Fruit fly (Drosophila melanogaster) whole organism, wandering third instar larva: ENCODE results near the gene CG10466.

Experiments used
- Abd-B ChIP-seq: fragments of >200 bp; optimal IDR thresholded peaks from 2 replicates; lab custom pipeline; 2017; ENCODE audit warnings: missing biosample characterization, missing genetic modification characterization
- CG32264 ChIP-seq: fragments of 200-800 bp; sonication (Bioruptor generic); optimal IDR thresholded peaks from 2 replicates; lab custom pipeline; 2016; ENCODE audit warnings: missing biosample characterization, missing genetic modification characterization
- CG9705 ChIP-seq: fragments of 200-800 bp; sonication (Bioruptor generic); optimal IDR thresholded peaks from 2 replicates; lab custom pipeline; 2018; ENCODE audit warnings: missing biosample characterization, mild to moderate bottlenecking, missing genetic modification characterization
- CrebA ChIP-seq: fragments of 200-800 bp; sonication (Bioruptor generic); optimal IDR thresholded peaks from 2 replicates; lab custom pipeline; 2016; ENCODE audit warnings: missing biosample characterization, mild to moderate bottlenecking, missing genetic modification characterization, borderline replicate concordance
- Dfd ChIP-seq: fragments of >200 bp; optimal IDR thresholded peaks from 2 replicates; lab custom pipeline; 2017; ENCODE audit warnings: missing biosample characterization, missing genetic modification characterization
- Dif ChIP-seq: fragments of 200-275, 200-300 bp; sonication (Bioruptor generic); optimal IDR thresholded peaks from 2 replicates; lab custom pipeline; 2018; ENCODE audit warnings: missing biosample characterization, missing genetic modification characterization; ENCODE audit not compliant: partially characterized antibody
- GATAd ChIP-seq: sonication (Bioruptor generic); optimal IDR thresholded peaks from 2 replicates; lab custom pipeline; 2016; ENCODE audit warnings: missing biosample characterization, missing genetic modification characterization
- HLH106 ChIP-seq: fragments of 200-800 bp; optimal IDR thresholded peaks from 3 replicates; lab custom pipeline; 2019; ENCODE audit warnings: missing biosample characterization, mild to moderate bottlenecking, missing genetic modification characterization, moderate library complexity
- Hnf4 ChIP-seq: fragments of 200-800 bp; sonication (Bioruptor generic); optimal IDR thresholded peaks from 2 replicates; lab custom pipeline; 2016; ENCODE audit warnings: missing biosample characterization, mild to moderate bottlenecking, missing genetic modification characterization
- Hr78 ChIP-seq: fragments of >200 bp; optimal IDR thresholded peaks from 2 replicates; lab custom pipeline; 2017; ENCODE audit warnings: missing biosample characterization, missing genetic modification characterization
- Hr83 ChIP-seq: fragments of 200-300 bp; sonication (Bioruptor generic); optimal IDR thresholded peaks from 2 replicates; lab custom pipeline; 2016; ENCODE audit warnings: missing biosample characterization, mild to moderate bottlenecking, missing genetic modification characterization, moderate library complexity; ENCODE audit not compliant: poor library complexity, severe bottlenecking
- Jra ChIP-seq: sonication (Bioruptor generic); optimal IDR thresholded peaks from 2 replicates; lab custom pipeline; 2016; ENCODE audit warnings: missing biosample characterization, missing genetic modification characterization
- Mio ChIP-seq: sonication (Bioruptor generic); optimal IDR thresholded peaks from 2 replicates; lab custom pipeline; 2016; ENCODE audit warnings: missing biosample characterization, missing genetic modification characterization
- Myc ChIP-seq: fragments of >200 bp; optimal IDR thresholded peaks from 2 replicates; lab custom pipeline; 2017
- N ChIP-seq: fragments of >200 bp; optimal IDR thresholded peaks from 2 replicates; lab custom pipeline; 2018; ENCODE audit warnings: missing biosample characterization, missing external identifiers, missing genetic modification characterization
- OdsH ChIP-seq: fragments of 200-800 bp; sonication (Bioruptor generic); optimal IDR thresholded peaks from 2 replicates; lab custom pipeline; 2016; ENCODE audit warnings: missing biosample characterization, mild to moderate bottlenecking, missing genetic modification characterization
- Rel ChIP-seq, 2 experiments: fragments of 200-800 bp; sonication (Bioruptor generic) in 1 of 2; optimal IDR thresholded peaks; 2 replicates in 1 of 2; 3 replicates in 1 of 2; lab custom pipeline; 2016 to 2019; ENCODE audit warnings: mild to moderate bottlenecking in 2 of 2, missing biosample characterization in 2 of 2, missing genetic modification characterization in 2 of 2, moderate library complexity in 1 of 2
- Sp1 ChIP-seq: fragments of 200-800 bp; sonication (Bioruptor generic); optimal IDR thresholded peaks from 3 replicates; lab custom pipeline; 2019; ENCODE audit warnings: missing biosample characterization, mild to moderate bottlenecking, missing genetic modification characterization, moderate library complexity
- Vsx2 ChIP-seq: fragments of 200-300, 225-300 bp; sonication (Bioruptor generic); optimal IDR thresholded peaks from 2 replicates; lab custom pipeline; 2018; ENCODE audit warnings: missing biosample characterization, missing genetic modification characterization; ENCODE audit not compliant: partially characterized antibody
- br ChIP-seq: fragments of 200-800 bp; sonication (Bioruptor generic); optimal IDR thresholded peaks from 2 replicates; lab custom pipeline; 2016; ENCODE audit warnings: missing biosample characterization, missing genetic modification characterization
- brk ChIP-seq: fragments of 200-800 bp; sonication (Bioruptor generic); optimal IDR thresholded peaks from 2 replicates; lab custom pipeline; 2016; ENCODE audit warnings: missing biosample characterization, mild to moderate bottlenecking, missing genetic modification characterization
- dl ChIP-seq, 2 experiments: fragments of 175-275, 200-275 bp in 1 of 2; fragments of 200-275 bp in 1 of 2; sonication (Bioruptor generic); optimal IDR thresholded peaks; lab custom pipeline; 2018; ENCODE audit warnings: mild to moderate bottlenecking in 2 of 2, missing biosample characterization in 2 of 2, missing genetic modification characterization in 2 of 2, moderate library complexity in 2 of 2; ENCODE audit not compliant: partially characterized antibody in 2 of 2, insufficient read depth in 1 of 2
- dmrt93B ChIP-seq: fragments of 200-800 bp; sonication (Bioruptor generic); optimal IDR thresholded peaks from 2 replicates; lab custom pipeline; 2018; ENCODE audit warnings: missing biosample characterization, mild to moderate bottlenecking, missing genetic modification characterization
- dsf ChIP-seq: sonication (Bioruptor generic); optimal IDR thresholded peaks from 2 replicates; lab custom pipeline; 2016; ENCODE audit warnings: missing biosample characterization, missing genetic modification characterization, borderline replicate concordance
- ey ChIP-seq: fragments of 200-800 bp; sonication (Bioruptor generic); optimal IDR thresholded peaks from 2 replicates; lab custom pipeline; 2016; ENCODE audit warnings: missing biosample characterization, missing genetic modification characterization
- foxo ChIP-seq, 2 experiments: fragments of 200-800 bp; sonication (Bioruptor generic); optimal IDR thresholded peaks; 2 replicates in 1 of 2; 3 replicates in 1 of 2; lab custom pipeline; 2016 to 2017; ENCODE audit warnings: missing biosample characterization in 2 of 2, missing genetic modification characterization in 2 of 2
- fru ChIP-seq: fragments of 200-800 bp; sonication (Bioruptor generic); optimal IDR thresholded peaks from 3 replicates; lab custom pipeline; 2016; ENCODE audit warnings: missing biosample characterization, mild to moderate bottlenecking, missing genetic modification characterization
- h ChIP-seq: fragments of 200-800 bp; sonication (Bioruptor generic); optimal IDR thresholded peaks from 3 replicates; lab custom pipeline; 2016; ENCODE audit warnings: missing biosample characterization, mild to moderate bottlenecking, missing genetic modification characterization
- jim ChIP-seq: fragments of 175-275, 200-325 bp; sonication (Bioruptor generic); optimal IDR thresholded peaks from 2 replicates; lab custom pipeline; 2016; ENCODE audit warnings: missing biosample characterization, mild to moderate bottlenecking, missing genetic modification characterization
- lola ChIP-seq: fragments of >200 bp; optimal IDR thresholded peaks from 2 replicates; lab custom pipeline; 2017; ENCODE audit warnings: missing biosample characterization, missing genetic modification characterization
- pan ChIP-seq: fragments of >200 bp; optimal IDR thresholded peaks from 2 replicates; lab custom pipeline; 2017
- psq ChIP-seq: fragments of 200-800 bp; sonication (Bioruptor generic); optimal IDR thresholded peaks from 3 replicates; lab custom pipeline; 2017; ENCODE audit warnings: missing biosample characterization, mild to moderate bottlenecking, missing genetic modification characterization, moderate library complexity
- rgr ChIP-seq: fragments of 200-800 bp; sonication (Bioruptor generic); optimal IDR thresholded peaks from 3 replicates; lab custom pipeline; 2016; ENCODE audit warnings: missing biosample characterization, mild to moderate bottlenecking, missing genetic modification characterization
- sage ChIP-seq: fragments of 200-800 bp; sonication (Bioruptor generic); optimal IDR thresholded peaks from 2 replicates; lab custom pipeline; 2016; ENCODE audit warnings: missing biosample characterization, mild to moderate bottlenecking, missing genetic modification characterization
- sv ChIP-seq: fragments of 200-800 bp; sonication (Bioruptor generic); optimal IDR thresholded peaks from 3 replicates; lab custom pipeline; 2016; ENCODE audit warnings: missing biosample characterization, missing genetic modification characterization
- tai ChIP-seq: sonication (Bioruptor generic); optimal IDR thresholded peaks from 2 replicates; lab custom pipeline; 2016; ENCODE audit warnings: missing biosample characterization, missing genetic modification characterization
- usp ChIP-seq: fragments of >200 bp; optimal IDR thresholded peaks from 2 replicates; lab custom pipeline; 2017; ENCODE audit warnings: missing biosample characterization, missing genetic modification characterization
- woc ChIP-seq: sonication (Bioruptor generic); optimal IDR thresholded peaks from 2 replicates; lab custom pipeline; 2016; ENCODE audit warnings: missing biosample characterization, mild to moderate bottlenecking, missing genetic modification characterization

The CG10466 gene

dm6 chr2L:19758511-19759128 lies 33.3 kb upstream of the CG10466 start, which contains the start of the genes CG10628 and Dus3:
Gene CG10628 (minus strand): TSS chr2L:19758615.
Gene Dus3 (plus strand): TSS chr2L:19758879.
- TF ChIP-seq woc = peak; percentile 91
- TF ChIP-seq rgr (GFP tag; lab: Kevin White, UChicago) = peak; percentile 87
- no peak for TF ChIP-seq Mio (GFP tag; lab: Kevin White, UChicago)
- peak; percentile 87 for TF ChIP-seq h
- TF ChIP-seq Hr83 (GFP tag; lab: Kevin White, UChicago) = peak; percentile 9
- TF ChIP-seq lola (GFP tag; lab: Kevin White, UChicago) = no peak
- TF ChIP-seq CrebA = no peak
- TF ChIP-seq Sp1 (GFP tag; lab: Kevin White, UChicago) = peak; percentile 84
- TF ChIP-seq Jra (GFP tag; lab: Kevin White, UChicago) = no peak
- peak; percentile 87 for TF ChIP-seq sv
- no peak for TF ChIP-seq sage
- peak; percentile 71 for TF ChIP-seq psq
- TF ChIP-seq Myc (lab: Kevin White, UChicago) = peak; percentile 88
- peak; percentile 84 for TF ChIP-seq fru (GFP tag; lab: Kevin White, UChicago)
- no peak for TF ChIP-seq Abd-B (GFP tag; lab: Kevin White, UChicago)
- no peak for TF ChIP-seq jim (GFP tag; lab: Kevin White, UChicago)
- TF ChIP-seq Rel (GFP tag; optimal IDR thresholded peaks at IDR 0.05; lab: Kevin White, UChicago) = no peak
- peak; percentile 65 for TF ChIP-seq Rel (tag; optimal IDR thresholded peaks at IDR 0.05; lab: Kevin White, UChicago)
- peak; percentile 87 for TF ChIP-seq ey (GFP tag; lab: Kevin White, UChicago)
- TF ChIP-seq Hr78 (GFP tag; lab: Kevin White, UChicago) = no peak
- no peak for TF ChIP-seq usp (GFP tag; lab: Kevin White, UChicago)
- TF ChIP-seq brk (GFP tag; lab: Kevin White, UChicago) = no peak
- TF ChIP-seq br (GFP tag; lab: Kevin White, UChicago) = peak; percentile 87
- peak; percentile 81 for TF ChIP-seq OdsH (GFP tag; lab: Kevin White, UChicago)
- no peak for TF ChIP-seq Dfd (GFP tag; lab: Kevin White, UChicago)
- TF ChIP-seq Hnf4 (GFP tag; lab: Kevin White, UChicago) = no peak
- TF ChIP-seq HLH106 = peak; percentile 92
- no peak for TF ChIP-seq N (GFP tag; lab: Kevin White, UChicago)
- peak; percentile 4 to 92 for TF ChIP-seq foxo (GFP tag; optimal IDR thresholded peaks at IDR 0.05; lab: Kevin White, UChicago)
- peak; percentile 45 for TF ChIP-seq CG32264
- TF ChIP-seq pan (lab: Kevin White, UChicago) = no peak
- peak; percentile 82 for TF ChIP-seq CG9705 (GFP tag; lab: Kevin White, UChicago)
- peak; percentile 82 for TF ChIP-seq dmrt93B (GFP tag; lab: Kevin White, UChicago)
- peak; percentile 17 for TF ChIP-seq GATAd (GFP tag; lab: Kevin White, UChicago)
- TF ChIP-seq, all 38 proteins: peak for 19

- TF ChIP-seq Sp1 (GFP tag; lab: Kevin White, UChicago) = no peak
- TF ChIP-seq jim (GFP tag; lab: Kevin White, UChicago) = no peak
- TF ChIP-seq sage = no peak
Observed at dm6 chr2L:19763446-19763772, 28.5 kb upstream of the CG10466 start.

- peak; percentile 16 for TF ChIP-seq ey (GFP tag; lab: Kevin White, UChicago)
- no peak for TF ChIP-seq Dfd (GFP tag; lab: Kevin White, UChicago)
- no peak for TF ChIP-seq Vsx2 (GFP tag; lab: Kevin White, UChicago)
- TF ChIP-seq OdsH (GFP tag; lab: Kevin White, UChicago) = peak; percentile 71
- no peak for TF ChIP-seq CG32264
- TF ChIP-seq sv = peak; percentile 39
- no peak for TF ChIP-seq CrebA
- peak in 1 of 2 experiments; percentile 3 for TF ChIP-seq dl (GFP tag; optimal IDR thresholded peaks at IDR 0.05; lab: Kevin White, UChicago; ENCODE audit: insufficient read depth in 1 of 2, partially characterized antibody in 2 of 2)
- no peak for TF ChIP-seq Rel (GFP tag; optimal IDR thresholded peaks at IDR 0.05; lab: Kevin White, UChicago)
- TF ChIP-seq Rel (tag; optimal IDR thresholded peaks at IDR 0.05; lab: Kevin White, UChicago) = peak; percentile 46
- TF ChIP-seq usp (GFP tag; lab: Kevin White, UChicago) = no peak
- no peak for TF ChIP-seq lola (GFP tag; lab: Kevin White, UChicago)
- peak; percentile 82 for TF ChIP-seq Sp1 (GFP tag; lab: Kevin White, UChicago)
- no peak for TF ChIP-seq Hr78 (GFP tag; lab: Kevin White, UChicago)
- TF ChIP-seq woc = peak; percentile 53
- peak; percentile 45 for TF ChIP-seq h
- no peak for TF ChIP-seq tai (GFP tag; lab: Kevin White, UChicago)
- TF ChIP-seq Hr83 (GFP tag; lab: Kevin White, UChicago) = peak; percentile 49
- peak in 1 of 2 experiments; percentile 78 for TF ChIP-seq foxo (GFP tag; optimal IDR thresholded peaks at IDR 0.05; lab: Kevin White, UChicago)
- peak; percentile 79 for TF ChIP-seq psq
- TF ChIP-seq dmrt93B (GFP tag; lab: Kevin White, UChicago) = peak; percentile 74
- peak; percentile 27 for TF ChIP-seq fru (GFP tag; lab: Kevin White, UChicago)
- TF ChIP-seq Dif (GFP tag; lab: Kevin White, UChicago) = no peak
- no peak for TF ChIP-seq dsf (GFP tag; lab: Kevin White, UChicago)
- TF ChIP-seq jim (GFP tag; lab: Kevin White, UChicago) = peak; percentile 54
- TF ChIP-seq Hnf4 (GFP tag; lab: Kevin White, UChicago) = peak; percentile 31
- peak; percentile 72 for TF ChIP-seq HLH106
- peak; percentile 71 for TF ChIP-seq rgr (GFP tag; lab: Kevin White, UChicago)
- TF ChIP-seq GATAd (GFP tag; lab: Kevin White, UChicago) = no peak
- TF ChIP-seq CG9705 (GFP tag; lab: Kevin White, UChicago) = no peak
- TF ChIP-seq Abd-B (GFP tag; lab: Kevin White, UChicago) = no peak
- no peak for TF ChIP-seq br (GFP tag; lab: Kevin White, UChicago)
- no peak for TF ChIP-seq pan (lab: Kevin White, UChicago)
- no peak for TF ChIP-seq brk (GFP tag; lab: Kevin White, UChicago)
Observed at dm6 chr2L:19763773-19764580, 27.9 kb upstream of the CG10466 start, which contains the start of gene fbp. Gene fbp (minus strand): TSS chr2L:19764136.
